Worm (Caenorhabditis elegans): ENCODE measurements around the gene W04D12.1.

The W04D12.1 gene

DNA sequence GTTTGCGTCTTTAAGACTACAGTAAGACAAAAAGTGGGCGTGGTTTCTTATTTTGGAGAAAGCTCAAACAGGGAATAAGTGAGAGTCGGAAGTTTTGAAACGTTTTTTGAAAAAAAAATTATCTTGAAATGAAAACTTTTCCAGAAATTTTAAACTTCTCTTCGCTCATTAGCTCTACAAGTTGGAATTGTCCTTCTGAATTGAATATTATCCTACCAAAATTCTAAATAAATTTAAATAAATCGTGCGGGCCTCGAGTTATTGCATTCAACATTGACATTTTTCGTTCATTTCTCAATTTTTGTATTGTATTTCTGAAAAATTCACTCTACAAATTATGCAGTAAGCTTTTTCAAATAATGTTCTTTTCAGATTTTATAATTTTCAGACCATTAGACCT lies 31.5 kb upstream of the W04D12.1 start, which contains the start of gene R12B2.3:
TSS of gene R12B2.3 (plus strand) at position 301 of the 400 bp plus-strand sequence.
- TF ChIP-seq rec-8 (tag; optimal IDR thresholded peaks at IDR 0.05) = no peak
- no peak for TF ChIP-seq mel-28 (tag; optimal IDR thresholded peaks at IDR 0.05; ENCODE audit: borderline replicate concordance)
- TF ChIP-seq ztf-22 (GFP tag; optimal IDR thresholded peaks at IDR 0.05) = no peak
- TF ChIP-seq pha-4 (tag; optimal IDR thresholded peaks at IDR 0.05) = no peak
- TF ChIP-seq mcd-1 (GFP tag; IDR thresholded peaks at IDR 0.05) = no peak
- no peak for TF ChIP-seq F57A8.1 (GFP tag; optimal IDR thresholded peaks at IDR 0.05)
- no peak for TF ChIP-seq T07F8.4 (tag; optimal IDR thresholded peaks at IDR 0.05)
- no peak for TF ChIP-seq B0035.1 (tag; optimal IDR thresholded peaks at IDR 0.05)
- no peak for TF ChIP-seq ceh-91 (GFP tag; IDR thresholded peaks at IDR 0.05)
- no peak for TF ChIP-seq dpff-1 (tag; optimal IDR thresholded peaks at IDR 0.05)
- TF ChIP-seq ceh-100 (GFP tag; IDR thresholded peaks at IDR 0.05) = no peak
- TF ChIP-seq snpc-4 (GFP tag; optimal IDR thresholded peaks at IDR 0.05) = no peak
- no peak for TF ChIP-seq snpc-4 (tag; optimal IDR thresholded peaks at IDR 0.05)
- TF ChIP-seq chd-7 (tag; optimal IDR thresholded peaks at IDR 0.05) = no peak
- no peak for TF ChIP-seq hmg-20 (GFP tag; IDR thresholded peaks at IDR 0.05)

DNA sequence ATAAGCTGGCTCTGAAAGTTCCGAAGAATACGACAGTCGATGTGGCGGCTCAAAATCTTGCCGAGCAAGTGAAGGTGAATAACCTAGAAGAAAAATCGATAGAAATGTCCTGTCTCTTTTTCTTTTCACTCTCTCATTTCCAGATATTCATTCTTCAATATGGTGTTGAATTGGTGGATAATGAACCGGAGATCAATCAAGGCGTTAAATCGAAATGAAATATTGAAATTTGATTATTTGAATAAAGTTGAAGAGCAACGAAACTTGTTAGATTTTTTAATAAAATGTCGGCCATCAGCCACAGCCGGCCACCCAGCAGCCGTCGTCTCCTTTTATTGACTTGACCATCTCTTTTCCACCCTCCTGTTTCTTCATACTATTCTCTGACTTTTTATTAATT lies 30.0 kb upstream of the W04D12.1 start, which contains the start of gene R12B2.2:
TSS of gene R12B2.2 (plus strand) at position 301 of the 400 bp plus-strand sequence.
- TF ChIP-seq fkh-3 (tag; optimal IDR thresholded peaks at IDR 0.05) = no peak

DNA sequence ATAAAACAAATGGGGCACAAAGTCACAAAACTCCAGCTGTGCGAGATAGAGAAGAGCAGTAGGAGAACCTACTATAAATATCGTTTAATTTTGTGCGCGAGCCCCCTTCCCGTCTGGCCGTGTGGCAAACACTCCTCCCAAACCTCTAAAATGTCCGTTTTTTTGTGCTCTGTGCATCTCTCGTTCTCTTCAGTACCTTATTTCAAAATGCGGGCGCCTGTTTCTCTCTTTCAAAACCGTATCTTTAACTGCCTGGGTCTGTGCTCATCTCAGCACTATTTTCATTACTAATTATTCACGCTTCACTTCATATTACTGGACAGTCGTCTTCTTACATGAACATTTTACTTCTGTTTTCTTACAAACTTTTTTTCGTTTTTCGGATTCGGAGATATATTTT lies 26.7 kb upstream of the W04D12.1 start:
- TF ChIP-seq hmg-1.2 (GFP tag; IDR thresholded peaks at IDR 0.05) (peak; percentile 32; the same call in 1 of the 2 replicates), lag-1 (GFP tag; IDR thresholded peaks at IDR 0.05) (no peak), nhr-80 (tag; optimal IDR thresholded peaks at IDR 0.05) (peak; percentile 53), attf-5 (GFP tag; optimal IDR thresholded peaks at IDR 0.05) (peak; percentile 29), cebp-1 (GFP tag; IDR thresholded peaks at IDR 0.05) (no peak), cebp-1 (tag; optimal IDR thresholded peaks at IDR 0.05) (peak; percentile 64), B0035.1 (tag; optimal IDR thresholded peaks at IDR 0.05) (no peak)

DNA sequence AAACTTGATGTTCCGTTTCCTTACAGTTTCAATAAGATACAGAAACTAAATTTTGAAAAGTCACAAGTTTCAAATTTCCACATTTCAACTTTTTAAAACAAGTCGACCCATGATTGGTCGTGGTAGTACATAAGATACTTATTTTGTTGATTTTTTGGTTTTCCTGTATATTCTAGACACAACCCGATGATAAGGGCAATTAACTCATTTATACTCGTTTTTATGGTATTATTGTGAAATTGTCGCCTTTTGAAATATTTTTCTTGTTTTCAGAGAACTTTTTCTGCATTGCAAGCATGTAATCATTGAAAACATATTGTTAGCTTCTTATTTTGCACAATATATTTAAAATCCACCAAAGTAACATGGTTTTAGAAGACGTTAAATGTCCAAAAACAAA lies 24.8 kb upstream of the W04D12.1 start:
- TF ChIP-seq F10E7.11 (tag; optimal IDR thresholded peaks at IDR 0.05) = no peak
- TF ChIP-seq cebp-1 (GFP tag; IDR thresholded peaks at IDR 0.05) = no peak
- TF ChIP-seq cebp-1 (tag; optimal IDR thresholded peaks at IDR 0.05) = peak; percentile 53
- no peak for TF ChIP-seq ztf-25 (GFP tag; IDR thresholded peaks at IDR 0.05)
- TF ChIP-seq snpc-1.1 (tag; optimal IDR thresholded peaks at IDR 0.05; ENCODE audit: insufficient read depth) = no peak
- TF ChIP-seq egl-18 (GFP tag; IDR thresholded peaks at IDR 0.05) = no peak
- TF ChIP-seq Y67H2A.10 (GFP tag; conservative IDR thresholded peaks at IDR 0.05) = no peak
- TF ChIP-seq nfya-2 (GFP tag; IDR thresholded peaks at IDR 0.05) = no peak

DNA sequence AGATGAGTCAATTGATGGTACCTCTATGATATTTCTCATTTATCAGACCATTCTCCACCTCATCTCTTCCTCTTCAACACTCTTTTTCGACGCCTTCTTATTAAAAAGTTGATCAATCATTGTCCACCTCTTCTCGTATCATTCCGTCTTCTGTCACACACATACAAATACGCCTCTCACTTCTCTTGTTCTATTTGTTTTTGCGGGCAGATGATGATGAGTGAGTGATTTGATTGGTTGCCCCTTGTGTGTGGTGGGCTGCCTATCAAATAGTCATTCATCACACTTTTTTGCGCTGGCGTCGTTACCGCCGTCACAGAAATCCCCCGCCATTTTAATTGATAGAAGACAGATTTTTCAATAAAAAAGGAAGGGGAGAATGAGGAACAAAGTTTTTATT lies 24.1 kb upstream of the W04D12.1 start:
- no peak for TF ChIP-seq cebp-1 (GFP tag; IDR thresholded peaks at IDR 0.05)
- TF ChIP-seq cebp-1 (tag; optimal IDR thresholded peaks at IDR 0.05) = peak; percentile 18
- TF ChIP-seq nhr-80 (tag; optimal IDR thresholded peaks at IDR 0.05) = peak; percentile 48
- TF ChIP-seq ceh-100 (GFP tag; IDR thresholded peaks at IDR 0.05) = no peak

DNA sequence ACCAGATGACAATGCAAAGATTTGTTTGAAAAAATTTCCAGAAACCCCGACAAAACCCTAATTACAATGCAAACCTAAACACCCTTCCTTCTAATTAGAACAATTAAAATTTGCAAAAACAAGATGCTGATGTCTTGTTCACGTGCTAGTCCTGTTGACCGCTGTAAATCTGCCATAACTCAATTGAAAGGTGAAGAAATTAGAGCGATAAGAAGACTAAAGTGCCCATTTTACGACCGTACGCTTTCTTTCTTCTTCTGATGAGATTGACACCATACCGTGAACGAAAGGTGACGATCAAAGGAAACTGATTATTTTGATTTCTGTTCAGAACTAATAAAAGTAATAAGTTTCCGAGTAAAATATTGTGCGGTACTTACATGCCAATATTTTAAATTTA lies 23.2 kb upstream of the W04D12.1 start:
- TF ChIP-seq tbp1 (GFP tag; optimal IDR thresholded peaks at IDR 0.05) (peak; percentile 19), unc-62 (GFP tag; optimal IDR thresholded peaks at IDR 0.05) (peak; percentile 6), lin-26 (GFP tag; IDR thresholded peaks at IDR 0.05) (no peak), F57C9.4 (tag; optimal IDR thresholded peaks at IDR 0.05) (no peak), let-607 (tag; optimal IDR thresholded peaks at IDR 0.05) (peak in 1 of 2 experiments; percentile 21), nhr-80 (tag; optimal IDR thresholded peaks at IDR 0.05) (peak; percentile 55), mcd-1 (GFP tag; IDR thresholded peaks at IDR 0.05) (no peak)
